Worm (Caenorhabditis elegans) whole organism, L2 larva: ENCODE results near the gene kle-2.
A peak's percentile ranks its signal among the peaks of the same experiment; 100 is the strongest.

Experiments
- ZK546.5 ChIP-seq: sonication (generic microtip); optimal IDR thresholded peaks from 2 replicates; lab custom pipeline; 2017; ENCODE audit warnings: missing biosample characterization, missing genetic modification characterization
- aly-2 ChIP-seq: fragments of 150-350 bp; optimal IDR thresholded peaks from 2 replicates; lab custom pipeline; 2014; ENCODE audit warnings: missing biosample characterization, missing genetic modification characterization
- ceh-82 ChIP-seq: fragments of 150-350 bp; optimal IDR thresholded peaks from 2 replicates; lab custom pipeline; 2014; ENCODE audit warnings: missing biosample characterization, missing genetic modification characterization
- elt-3 ChIP-seq: sonication (generic microtip); optimal IDR thresholded peaks from 2 replicates; lab custom pipeline; 2017; ENCODE audit warnings: missing biosample characterization, missing genetic modification characterization
- nhr-11 ChIP-seq: fragments of 150-350 bp; optimal IDR thresholded peaks from 2 replicates; lab custom pipeline; 2014; ENCODE audit warnings: missing biosample characterization, missing genetic modification characterization
- sma-9 ChIP-seq, 2 experiments: fragments of 150-350 bp in 1 of 2; sonication (generic microtip) in 1 of 2; optimal IDR thresholded peaks; 2 replicates each; lab custom pipeline; 2014 to 2016; ENCODE audit warnings: missing genetic modification characterization in 2 of 2, mild to moderate bottlenecking in 1 of 2, missing biosample characterization in 1 of 2, missing compliant biosample characterization in 1 of 2, missing genetic modification reagents in 1 of 2, moderate library complexity in 1 of 2
- unc-39 ChIP-seq: fragments of 150-350 bp; optimal IDR thresholded peaks from 2 replicates; lab custom pipeline; 2014; ENCODE audit warnings: missing biosample characterization, missing genetic modification characterization
- unc-62 ChIP-seq: fragments of 150-350 bp; optimal IDR thresholded peaks from 2 replicates; lab custom pipeline; 2014; ENCODE audit warnings: missing biosample characterization, missing genetic modification reagents, missing genetic modification characterization

- TF ChIP-seq ZK546.5 (tag; lab: Kevin White, UChicago) (no peak), unc-39 (tag; lab: Kevin White, UChicago) (no peak), aly-2 (tag; lab: Kevin White, UChicago) (no peak), ceh-82 (tag; lab: Kevin White, UChicago) (no peak), nhr-11 (no peak), unc-62 (GFP tag; lab: Kevin White, UChicago) (no peak), elt-3 (tag; lab: Kevin White, UChicago) (no peak), sma-9 (GFP tag; optimal IDR thresholded peaks at IDR 0.05; lab: Kevin White, UChicago) (peak; percentile 42), sma-9 (tag; optimal IDR thresholded peaks at IDR 0.05; lab: Kevin White, UChicago) (no peak)
Measured at ce11 chrIII:7978723-7979122, 37.2 kb downstream of the kle-2 start.
